Worm (Caenorhabditis elegans) whole organism, late embryonic: Measurements from ENCODE around the gene clec-24.

ENCODE experiments used
- C08G9.2 ChIP-seq: sonication (generic microtip); optimal IDR thresholded peaks from 2 replicates; lab custom pipeline; 2016; ENCODE audit warnings: mild to moderate bottlenecking, missing genetic modification characterization, moderate library complexity, missing compliant biosample characterization
- K09A11.1 ChIP-seq: sonication (generic microtip); optimal IDR thresholded peaks from 2 replicates; lab custom pipeline; 2017; ENCODE audit warnings: antibody characterized with exemption, mild to moderate bottlenecking, missing genetic modification characterization, missing compliant biosample characterization; ENCODE audit not compliant: insufficient read depth
- T23F11.4 ChIP-seq: fragments of 200-800 bp; sonication (Bioruptor generic); optimal IDR thresholded peaks from 2 replicates; lab custom pipeline; 2018; ENCODE audit warnings: mild to moderate bottlenecking, missing genetic modification characterization, missing compliant biosample characterization
- ahr-1 ChIP-seq: sonication (generic microtip); optimal IDR thresholded peaks from 2 replicates; lab custom pipeline; 2016; ENCODE audit warnings: missing genetic modification characterization, missing compliant biosample characterization
- ceh-14 ChIP-seq: sonication (generic microtip); optimal IDR thresholded peaks from 2 replicates; lab custom pipeline; 2016; ENCODE audit warnings: missing genotype, missing genetic modification characterization, missing compliant biosample characterization
- ceh-18 ChIP-seq: sonication (generic microtip); optimal IDR thresholded peaks from 2 replicates; lab custom pipeline; 2016; ENCODE audit warnings: missing genetic modification characterization, missing compliant biosample characterization
- ceh-19 ChIP-seq: fragments of 200-800 bp; sonication (Bioruptor generic); optimal IDR thresholded peaks from 2 replicates; lab custom pipeline; 2018; ENCODE audit warnings: mild to moderate bottlenecking, missing genetic modification characterization, missing compliant biosample characterization
- ceh-22 ChIP-seq: sonication (generic microtip); optimal IDR thresholded peaks from 2 replicates; lab custom pipeline; 2017; ENCODE audit warnings: missing biosample characterization, missing genetic modification characterization
- ceh-34 ChIP-seq: sonication (generic microtip); optimal IDR thresholded peaks from 2 replicates; lab custom pipeline; 2016; ENCODE audit warnings: mild to moderate bottlenecking, missing genetic modification characterization, missing compliant biosample characterization
- ceh-48 ChIP-seq: sonication (generic microtip); optimal IDR thresholded peaks from 2 replicates; lab custom pipeline; 2016; ENCODE audit warnings: missing genetic modification characterization, inconsistent platforms, missing compliant biosample characterization
- elt-2 ChIP-seq: sonication (generic microtip); optimal IDR thresholded peaks from 2 replicates; lab custom pipeline; 2016; ENCODE audit warnings: missing genetic modification reagents, missing genetic modification characterization, missing compliant biosample characterization
- elt-4 ChIP-seq: sonication (generic microtip); optimal IDR thresholded peaks from 2 replicates; lab custom pipeline; 2016; ENCODE audit warnings: missing genetic modification characterization, missing compliant biosample characterization
- hlh-13 ChIP-seq: fragments of 200-800 bp; sonication (Bioruptor generic); optimal IDR thresholded peaks from 2 replicates; lab custom pipeline; 2018; ENCODE audit warnings: mild to moderate bottlenecking, missing genetic modification characterization, missing compliant biosample characterization
- nhr-232 ChIP-seq: sonication (generic microtip); optimal IDR thresholded peaks from 2 replicates; lab custom pipeline; 2016; ENCODE audit warnings: missing genetic modification characterization, missing compliant biosample characterization
- pat-9 ChIP-seq: fragments of 200-800 bp; sonication (Bioruptor generic); optimal IDR thresholded peaks from 2 replicates; lab custom pipeline; 2018; ENCODE audit warnings: mild to moderate bottlenecking, missing genetic modification characterization, moderate library complexity, missing compliant biosample characterization
- pha-4 ChIP-seq: fragments of 150-350 bp; optimal IDR thresholded peaks from 2 replicates; lab custom pipeline; 2018; ENCODE audit warnings: missing biosample characterization, missing genetic modification reagents, missing genetic modification characterization
- sdc-2 ChIP-seq: sonication (generic microtip); optimal IDR thresholded peaks from 2 replicates; lab custom pipeline; 2016; ENCODE audit warnings: missing genotype, missing genetic modification characterization, missing compliant biosample characterization
- sox-2 ChIP-seq: fragments of 200-800 bp; sonication (Bioruptor generic); IDR thresholded peaks from 2 replicates; pipeline ENCODE4 v1.3.6; 2022; ENCODE audit warnings: missing genetic modification reagents, missing genetic modification characterization, missing compliant biosample characterization
- tbx-7 ChIP-seq: sonication (generic microtip); optimal IDR thresholded peaks from 2 replicates; lab custom pipeline; 2016; ENCODE audit warnings: missing genotype, missing genetic modification characterization, missing compliant biosample characterization
- unc-42 ChIP-seq: sonication (generic microtip); optimal IDR thresholded peaks from 2 replicates; lab custom pipeline; 2016; ENCODE audit warnings: missing genotype, missing genetic modification characterization, missing compliant biosample characterization

clec-24 gene

DNA sequence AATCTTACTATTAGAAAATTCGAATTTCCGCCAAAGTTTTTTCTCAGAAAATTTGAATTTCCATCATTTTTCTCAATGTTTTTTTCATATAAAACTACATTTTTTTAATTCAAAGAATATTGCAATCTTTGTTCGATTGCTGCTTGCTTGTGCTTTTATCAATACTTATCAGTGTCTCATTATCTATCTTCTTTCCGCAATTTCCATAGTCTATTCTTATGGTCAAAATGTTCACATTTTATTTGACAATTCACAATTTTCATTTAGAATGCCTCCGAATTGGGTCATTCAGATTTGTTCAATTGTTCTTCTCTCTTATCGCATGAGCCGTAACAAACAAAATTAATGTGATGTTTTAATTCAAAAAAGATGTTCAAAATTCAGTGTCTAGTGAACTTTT, 49.5 kb downstream of the clec-24 start:
- TF ChIP-seq elt-2 (tag; lab: Kevin White, UChicago) (peak; percentile 14), C08G9.2 (no peak), ceh-14 (no peak), K09A11.1 (no peak), ceh-18 (tag; lab: Kevin White, UChicago) (no peak), hlh-13 (GFP tag; lab: Kevin White, UChicago) (no peak)

DNA sequence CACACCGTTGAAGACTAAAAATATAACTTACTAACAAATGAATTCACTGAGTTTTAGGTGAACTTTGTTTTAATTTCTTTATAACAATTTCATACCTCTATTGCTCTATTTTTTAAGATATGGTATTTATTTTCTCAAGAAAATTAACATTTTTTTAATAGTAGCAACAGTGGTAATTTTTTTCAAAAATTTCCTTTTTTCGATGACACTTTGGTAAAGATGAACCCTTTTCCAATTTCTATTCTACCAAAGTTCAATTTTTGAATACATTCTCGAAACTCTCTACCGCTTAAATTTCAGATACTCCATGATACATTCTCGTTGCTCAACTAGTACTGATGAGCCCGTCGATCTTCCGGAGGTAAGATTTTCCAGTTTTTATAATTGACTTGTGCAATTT, 50.1 kb downstream of the clec-24 start, which contains the start of gene nhr-116:
Gene nhr-116, plus strand, starts transcription at position 301 of the 400 bp plus-strand sequence.
- TF ChIP-seq ceh-18 (tag; lab: Kevin White, UChicago) (no peak), sdc-2 (tag; lab: Kevin White, UChicago) (no peak), ceh-22 (tag; lab: Kevin White, UChicago) (no peak), sox-2 (GFP tag; lab: Robert Waterston, UW) (no peak), pat-9 (tag; lab: Kevin White, UChicago) (no peak), ceh-14 (no peak), T23F11.4 (GFP tag; lab: Kevin White, UChicago) (no peak), tbx-7 (tag; lab: Kevin White, UChicago) (no peak), elt-2 (tag; lab: Kevin White, UChicago) (no peak), ceh-19 (no peak), ceh-34 (tag; lab: Kevin White, UChicago) (no peak), pha-4 (tag; lab: Kevin White, UChicago) (no peak), ahr-1 (tag; lab: Kevin White, UChicago) (no peak), nhr-232 (tag; lab: Kevin White, UChicago) (no peak), unc-42 (tag; lab: Kevin White, UChicago) (no peak), elt-4 (tag; lab: Kevin White, UChicago) (no peak), ceh-48 (no peak)
